Worm (Caenorhabditis elegans): ENCODE results near the gene unc-83.

The unc-83 gene

ce11 chrV:6430526-6431371 lies 34.1 kb upstream of the unc-83 start:
- TF ChIP-seq madf-8 (GFP tag; conservative IDR thresholded peaks at IDR 0.05) (no peak), cebp-2 (GFP tag; IDR thresholded peaks at IDR 0.05) (no peak), die-1 (tag; optimal IDR thresholded peaks at IDR 0.05) (no peak), nhr-80 (tag; optimal IDR thresholded peaks at IDR 0.05) (peak; percentile 71), F22D6.2 (tag; optimal IDR thresholded peaks at IDR 0.05) (no peak), nfyb-1 (GFP tag; IDR thresholded peaks at IDR 0.05) (peak; percentile 52; the same call in 1 of the 2 replicates), madf-10 (tag; optimal IDR thresholded peaks at IDR 0.05) (no peak), hmg-1.2 (GFP tag; IDR thresholded peaks at IDR 0.05) (no peak), nhr-120 (GFP tag; IDR thresholded peaks at IDR 0.05) (no peak), B0336.3 (GFP tag; IDR thresholded peaks at IDR 0.05) (no peak), aptf-2 (GFP tag; conservative IDR thresholded peaks at IDR 0.05) (no peak), attf-3 (GFP tag; conservative IDR thresholded peaks at IDR 0.05) (no peak), nfya-1 (tag; optimal IDR thresholded peaks at IDR 0.05; ENCODE audit: borderline replicate concordance, insufficient read depth) (no peak), attf-6 (GFP tag; IDR thresholded peaks at IDR 0.05) (no peak), xnd-1 (tag; optimal IDR thresholded peaks at IDR 0.05) (no peak), dox-1 (GFP tag; IDR thresholded peaks at IDR 0.05) (no peak), ceh-100 (GFP tag; IDR thresholded peaks at IDR 0.05) (no peak), F33H1.4 (GFP tag; IDR thresholded peaks at IDR 0.05) (0 out of 2 replicates have a peak, but pooled peaks have one; percentile 9), lin-35 (GFP tag; optimal IDR thresholded peaks at IDR 0.05) (no peak), athp-1 (tag; optimal IDR thresholded peaks at IDR 0.05) (no peak), ztf-6 (GFP tag; IDR thresholded peaks at IDR 0.05) (no peak), Y56A3A.18 (GFP tag; IDR thresholded peaks at IDR 0.05) (no peak), T26A5.8 (tag; optimal IDR thresholded peaks at IDR 0.05) (no peak), nfya-2 (GFP tag; IDR thresholded peaks at IDR 0.05) (no peak), zim-3 (tag; optimal IDR thresholded peaks at IDR 0.05) (no peak), K12H6.12 (tag; optimal IDR thresholded peaks at IDR 0.05) (no peak), F10E7.11 (tag; optimal IDR thresholded peaks at IDR 0.05) (no peak), C06A6.2 (GFP tag; conservative IDR thresholded peaks at IDR 0.05) (no peak), dpff-1 (tag; optimal IDR thresholded peaks at IDR 0.05) (no peak), ztf-25 (GFP tag; IDR thresholded peaks at IDR 0.05) (no peak), egrh-3 (GFP tag; IDR thresholded peaks at IDR 0.05) (no peak), cebp-1 (GFP tag; IDR thresholded peaks at IDR 0.05) (no peak), cebp-1 (tag; optimal IDR thresholded peaks at IDR 0.05) (peak; percentile 48), F49E8.2 (tag; optimal IDR thresholded peaks at IDR 0.05; ENCODE audit: insufficient read depth) (no peak), ama-1 (optimal IDR thresholded peaks at IDR 0.05) (no peak), ama-1 (GFP tag; optimal IDR thresholded peaks at IDR 0.05) (peak in 1 of 2 experiments; percentile 8), F37B4.10 (GFP tag; IDR thresholded peaks at IDR 0.05) (no peak), madf-3 (GFP tag; IDR thresholded peaks at IDR 0.05) (no peak), hmg-20 (GFP tag; IDR thresholded peaks at IDR 0.05) (no peak), pbrm-1 (GFP tag; IDR thresholded peaks at IDR 0.05) (no peak), ceh-58 (GFP tag; IDR thresholded peaks at IDR 0.05) (no peak), Y53G8AR.9 (GFP tag; conservative IDR thresholded peaks at IDR 0.05) (no peak), ztf-22 (GFP tag; optimal IDR thresholded peaks at IDR 0.05) (no peak), ceh-40 (GFP tag; IDR thresholded peaks at IDR 0.05) (no peak), gei-17 (GFP tag; optimal IDR thresholded peaks at IDR 0.05) (no peak), fkh-3 (tag; optimal IDR thresholded peaks at IDR 0.05) (no peak), unc-130 (GFP tag; optimal IDR thresholded peaks at IDR 0.05) (no peak), efl-1 (GFP tag; optimal IDR thresholded peaks at IDR 0.05) (no peak), dpl-1 (GFP tag; optimal IDR thresholded peaks at IDR 0.05) (no peak), F57C9.4 (tag; optimal IDR thresholded peaks at IDR 0.05) (no peak)

All from whole organism, young adult.